Worm (Caenorhabditis elegans): ENCODE data around the gene hdl-1.

hdl-1 gene

DNA sequence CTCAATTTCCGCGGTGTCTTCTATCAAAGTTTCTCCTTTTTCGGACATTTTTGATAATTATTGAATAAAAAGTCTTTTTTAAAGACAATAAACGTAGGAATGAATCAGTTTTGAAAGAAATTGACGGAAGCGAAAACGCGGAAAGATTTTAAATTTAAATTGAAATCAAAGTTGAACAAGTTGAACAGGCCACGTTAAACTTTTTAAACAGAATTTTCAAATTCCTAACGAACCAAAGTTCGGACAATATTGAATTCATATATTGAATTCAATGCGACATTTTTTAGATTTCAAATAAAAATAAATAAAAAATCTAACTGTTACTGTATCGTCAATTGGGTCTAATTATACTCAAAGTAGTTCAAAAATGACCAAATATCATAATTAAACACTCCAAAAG is at the start of gene hdl-1:
Gene hdl-1 (minus strand): TSS at position 101 of the 400 bp plus-strand sequence.
- TF ChIP-seq cebp-2 (GFP tag; IDR thresholded peaks at IDR 0.05) (no peak), bed-1 (GFP tag; IDR thresholded peaks at IDR 0.05) (no peak), nhr-27 (tag; optimal IDR thresholded peaks at IDR 0.05) (no peak), pha-4 (tag; optimal IDR thresholded peaks at IDR 0.05) (no peak), T26A5.8 (tag; optimal IDR thresholded peaks at IDR 0.05) (no peak), ZK185.1 (tag; optimal IDR thresholded peaks at IDR 0.05; ENCODE audit: poor library complexity, severe bottlenecking) (no peak), repo-1 (tag; optimal IDR thresholded peaks at IDR 0.05) (no peak), pbrm-1 (GFP tag; IDR thresholded peaks at IDR 0.05) (no peak), snpc-1.1 (tag; optimal IDR thresholded peaks at IDR 0.05; ENCODE audit: insufficient read depth) (no peak), C17E4.6 (GFP tag; IDR thresholded peaks at IDR 0.05) (no peak), lsy-27 (tag; optimal IDR thresholded peaks at IDR 0.05; ENCODE audit: borderline replicate concordance, insufficient read depth) (no peak)

- TF ChIP-seq mcd-1 (GFP tag; IDR thresholded peaks at IDR 0.05) (no peak), ceh-79 (tag; optimal IDR thresholded peaks at IDR 0.05) (no peak), F10E7.11 (tag; optimal IDR thresholded peaks at IDR 0.05) (no peak), F57C9.4 (tag; optimal IDR thresholded peaks at IDR 0.05) (no peak), F55B11.4 (tag; optimal IDR thresholded peaks at IDR 0.05; ENCODE audit: borderline replicate concordance, insufficient read depth) (no peak), nhr-120 (GFP tag; IDR thresholded peaks at IDR 0.05) (no peak), K11D2.4 (GFP tag; IDR thresholded peaks at IDR 0.05) (no peak), T07F8.4 (tag; optimal IDR thresholded peaks at IDR 0.05) (no peak), nfya-1 (tag; optimal IDR thresholded peaks at IDR 0.05; ENCODE audit: borderline replicate concordance, insufficient read depth) (no peak), Y95B8A.8 (GFP tag; IDR thresholded peaks at IDR 0.05) (no peak), egl-18 (GFP tag; IDR thresholded peaks at IDR 0.05) (no peak), mes-4 (tag; optimal IDR thresholded peaks at IDR 0.05) (no peak), F22D6.2 (tag; optimal IDR thresholded peaks at IDR 0.05) (no peak), B0261.1 (tag; optimal IDR thresholded peaks at IDR 0.05) (no peak), ama-1 (optimal IDR thresholded peaks at IDR 0.05) (no peak), ama-1 (GFP tag; optimal IDR thresholded peaks at IDR 0.05) (no peak), akir-1 (GFP tag; optimal IDR thresholded peaks at IDR 0.05) (no peak), nhr-179 (tag; optimal IDR thresholded peaks at IDR 0.05) (no peak), lin-26 (GFP tag; IDR thresholded peaks at IDR 0.05) (no peak), F37B4.10 (GFP tag; IDR thresholded peaks at IDR 0.05) (no peak), let-607 (tag; optimal IDR thresholded peaks at IDR 0.05) (no peak)
Measured at ce11 chrIV:11986407-11986806, 36.8 kb upstream of the hdl-1 start.

DNA sequence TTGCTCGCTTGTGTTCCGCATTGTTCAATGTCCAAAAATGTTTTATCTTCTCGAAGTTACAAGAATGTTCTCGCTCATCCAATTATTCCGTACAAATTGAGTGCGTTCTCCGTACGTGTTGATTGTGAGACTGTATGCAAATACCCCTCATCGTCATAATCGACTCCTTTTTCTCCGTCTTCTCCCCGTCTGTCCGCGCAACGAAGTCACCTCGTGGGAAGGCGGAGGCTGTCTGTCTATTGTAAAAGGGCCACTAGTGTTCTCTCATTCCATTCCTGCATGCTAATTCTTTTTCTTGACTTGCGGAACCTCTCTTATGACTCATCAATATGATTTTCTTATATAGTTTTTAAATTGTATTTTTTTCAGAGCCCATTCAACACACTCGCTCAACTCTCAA is 20.6 kb upstream of the hdl-1 start, which contains the start of gene ZK829.9:
Gene ZK829.9 (plus strand): TSS at position 364 of the 400 bp plus-strand sequence.
- TF ChIP-seq Y79H2A.3 (GFP tag; conservative IDR thresholded peaks at IDR 0.05) (no peak), tlf-1 (GFP tag; optimal IDR thresholded peaks at IDR 0.05) (no peak), hsf-1 (GFP tag; IDR thresholded peaks at IDR 0.05) (0 out of 2 replicates have a peak, but pooled peaks have one; percentile 31), egl-18 (GFP tag; IDR thresholded peaks at IDR 0.05) (no peak), cebp-2 (GFP tag; IDR thresholded peaks at IDR 0.05) (0 out of 2 replicates have a peak, but pooled peaks have one; percentile 34), aptf-2 (GFP tag; conservative IDR thresholded peaks at IDR 0.05) (peak; percentile 96), C17E4.6 (GFP tag; IDR thresholded peaks at IDR 0.05) (no peak), mes-4 (tag; optimal IDR thresholded peaks at IDR 0.05) (no peak)

Measured in whole organism, young adult.